Fruit fly (Drosophila melanogaster) whole organism, prepupa: ENCODE measurements around the gene Cdc6.

Experiments
- CG10669 ChIP-seq: fragments of 200-800 bp; sonication (Bioruptor generic); optimal IDR thresholded peaks from 3 replicates; lab custom pipeline; 2018; ENCODE audit warnings: missing biosample characterization, mild to moderate bottlenecking, missing genetic modification characterization, moderate library complexity
- CG11294 ChIP-seq: fragments of 200-800 bp; sonication (Bioruptor generic); IDR thresholded peaks from 2 replicates; pipeline ENCODE4 v1.3.6; 2022; ENCODE audit warnings: missing biosample characterization, missing genetic modification characterization
- CG11902 ChIP-seq: fragments of 200-800 bp; sonication (Bioruptor generic); optimal IDR thresholded peaks from 3 replicates; lab custom pipeline; 2016; ENCODE audit warnings: missing biosample characterization, missing genetic modification characterization
- CG15336 ChIP-seq: fragments of 200-800 bp; sonication (Bioruptor generic); IDR thresholded peaks from 2 replicates; pipeline ENCODE4 v1.3.6; 2022; ENCODE audit warnings: missing biosample characterization, missing genetic modification characterization
- CG31627 ChIP-seq: fragments of 200-800 bp; sonication (Bioruptor generic); optimal IDR thresholded peaks from 3 replicates; lab custom pipeline; 2016; ENCODE audit warnings: missing biosample characterization, missing genetic modification characterization
- CG3919 ChIP-seq: fragments of 200-800 bp; sonication (Bioruptor generic); optimal IDR thresholded peaks from 3 replicates; lab custom pipeline; 2016; ENCODE audit warnings: missing biosample characterization, missing genetic modification characterization
- CG6163 ChIP-seq: fragments of 200-800 bp; sonication (Bioruptor generic); IDR thresholded peaks from 3 replicates; pipeline ENCODE4 v1.3.6; 2022; ENCODE audit warnings: missing biosample characterization, missing genetic modification characterization
- CG6276 ChIP-seq: fragments of 200-800 bp; sonication (Bioruptor generic); optimal IDR thresholded peaks from 2 replicates; lab custom pipeline; 2017; ENCODE audit warnings: missing biosample characterization, mild to moderate bottlenecking, missing genetic modification characterization
- CG6792 ChIP-seq: fragments of 200-800 bp; sonication (Bioruptor generic); optimal IDR thresholded peaks from 3 replicates; lab custom pipeline; 2016; ENCODE audit warnings: missing biosample characterization, missing genetic modification characterization
- CG6808 ChIP-seq: fragments of 200-800 bp; sonication (Bioruptor generic); optimal IDR thresholded peaks from 3 replicates; lab custom pipeline; 2017; ENCODE audit warnings: missing biosample characterization, missing genetic modification characterization, mild to moderate bottlenecking, moderate library complexity, missing genetic modification reagents
- CG6854 ChIP-seq: fragments of 200-800 bp; sonication (Bioruptor generic); optimal IDR thresholded peaks from 2 replicates; lab custom pipeline; 2017; ENCODE audit warnings: missing biosample characterization, mild to moderate bottlenecking, missing genetic modification characterization
- CG8119 ChIP-seq: fragments of 200-800 bp; sonication (Bioruptor generic); IDR thresholded peaks from 3 replicates; pipeline ENCODE4 v1.3.6; 2022; ENCODE audit warnings: missing biosample characterization, missing genetic modification characterization
- CG8319 ChIP-seq: fragments of 200-800 bp; sonication (Bioruptor generic); optimal IDR thresholded peaks from 3 replicates; lab custom pipeline; 2016; ENCODE audit warnings: missing biosample characterization, missing genetic modification characterization
- Hr38 ChIP-seq: sonication (Bioruptor generic); optimal IDR thresholded peaks from 2 replicates; lab custom pipeline; 2016; ENCODE audit warnings: missing biosample characterization, missing genetic modification characterization
- Hr4 ChIP-seq: fragments of 200-800 bp; sonication (Bioruptor generic); optimal IDR thresholded peaks from 3 replicates; lab custom pipeline; 2016; ENCODE audit warnings: missing biosample characterization, missing genetic modification characterization
- Smox ChIP-seq: fragments of 200-800 bp; sonication (Bioruptor generic); optimal IDR thresholded peaks from 3 replicates; lab custom pipeline; 2016; ENCODE audit warnings: missing biosample characterization, missing genetic modification characterization
- Sox102F ChIP-seq: fragments of 200-800 bp; sonication (Bioruptor generic); optimal IDR thresholded peaks from 2 replicates; lab custom pipeline; 2016; ENCODE audit warnings: missing biosample characterization, mild to moderate bottlenecking, missing genetic modification characterization
- Sox14 ChIP-seq: fragments of 200-800 bp; sonication (Bioruptor generic); optimal IDR thresholded peaks from 3 replicates; lab custom pipeline; 2016; ENCODE audit warnings: missing biosample characterization, missing genetic modification characterization
- acj6 ChIP-seq: fragments of 200-800 bp; sonication (Bioruptor generic); optimal IDR thresholded peaks from 3 replicates; lab custom pipeline; 2016; ENCODE audit warnings: missing biosample characterization, missing genetic modification characterization
- dsx ChIP-seq: fragments of 200-800 bp; optimal IDR thresholded peaks from 3 replicates; lab custom pipeline; 2019; ENCODE audit warnings: missing biosample characterization, mild to moderate bottlenecking, missing genetic modification characterization, moderate library complexity; ENCODE audit not compliant: poor library complexity, severe bottlenecking
- eg ChIP-seq: fragments of 200-800 bp; sonication (Bioruptor generic); IDR thresholded peaks from 3 replicates; pipeline ENCODE4 v1.3.6; 2022; ENCODE audit warnings: missing biosample characterization, missing genetic modification characterization
- salr ChIP-seq, 2 experiments: fragments of 200-800 bp; sonication (Bioruptor generic); optimal IDR thresholded peaks; 3 replicates each; lab custom pipeline; 2016 to 2018; ENCODE audit warnings: missing biosample characterization in 2 of 2, missing genetic modification characterization in 2 of 2, mild to moderate bottlenecking in 1 of 2
- ss ChIP-seq, 2 experiments: fragments of 200-800 bp; sonication (Bioruptor generic); optimal IDR thresholded peaks; 2 replicates in 1 of 2; 3 replicates in 1 of 2; lab custom pipeline; 2017 to 2018; ENCODE audit warnings: mild to moderate bottlenecking in 2 of 2, missing biosample characterization in 2 of 2, missing genetic modification characterization in 2 of 2, moderate library complexity in 1 of 2
- topi ChIP-seq: fragments of 200-800 bp; sonication (Bioruptor generic); optimal IDR thresholded peaks from 3 replicates; lab custom pipeline; 2016; ENCODE audit warnings: missing biosample characterization, missing genetic modification characterization

The Cdc6 gene

dm6 chr3L:8641049-8641448 lies 7.2 kb upstream of the Cdc6 start (continued):
- no peak for TF ChIP-seq CG31627

- TF ChIP-seq CG11902 (GFP tag; lab: Kevin White, UChicago) (no peak), CG31627 (no peak), CG10669 (GFP tag; lab: Kevin White, UChicago) (no peak), CG8119 (GFP tag; lab: Robert Waterston, UW) (0 out of 3 replicates have a peak, but pooled peaks have one; percentile 23), Hr4 (GFP tag; lab: Kevin White, UChicago) (peak; percentile 34), CG8319 (GFP tag; lab: Kevin White, UChicago) (no peak)
- TF ChIP-seq, all 60 proteins: peak for 2
Measured at dm6 chr3L:8640139-8640538, 6.3 kb upstream of the Cdc6 start, which contains the start of gene Cpr66D. Gene Cpr66D (plus strand): TSS chr3L:8640439.

dm6 chr3L:8629701-8630343 lies 4.0 kb downstream of the Cdc6 start:
- no peak for TF ChIP-seq CG8319 (GFP tag; lab: Kevin White, UChicago)
- no peak for TF ChIP-seq CG31627
- no peak for TF ChIP-seq Hr38 (GFP tag; lab: Kevin White, UChicago)
- TF ChIP-seq CG6808 (GFP tag; lab: Kevin White, UChicago): no peak
- TF ChIP-seq CG15336 (GFP tag; lab: Robert Waterston, UW): no peak
- no peak for TF ChIP-seq dsx (GFP tag; lab: Kevin White, UChicago)
- no peak for TF ChIP-seq topi (GFP tag; lab: Kevin White, UChicago)
- TF ChIP-seq CG6276: no peak
- no peak for TF ChIP-seq CG6792 (GFP tag; lab: Kevin White, UChicago)
- TF ChIP-seq ss (GFP tag; optimal IDR thresholded peaks at IDR 0.05; lab: Kevin White, UChicago): no peak
- TF ChIP-seq CG3919 (GFP tag; lab: Kevin White, UChicago): no peak
- no peak for TF ChIP-seq salr (GFP tag; optimal IDR thresholded peaks at IDR 0.05; lab: Kevin White, UChicago)

- no peak for TF ChIP-seq Smox (GFP tag; lab: Kevin White, UChicago)
- TF ChIP-seq Sox102F (GFP tag; lab: Kevin White, UChicago): no peak
- TF ChIP-seq CG8119 (GFP tag; lab: Robert Waterston, UW): no peak
- TF ChIP-seq CG6163 (GFP tag; lab: Robert Waterston, UW): peak; percentile 37; the same call in 1 of the 3 replicates
- no peak for TF ChIP-seq acj6 (GFP tag; lab: Kevin White, UChicago)
- 0 out of 3 replicates have a peak, but pooled peaks have one; percentile 20 for TF ChIP-seq eg (GFP tag; lab: Robert Waterston, UW)
- TF ChIP-seq CG11902 (GFP tag; lab: Kevin White, UChicago): no peak
- TF ChIP-seq CG11294 (GFP tag; lab: Robert Waterston, UW): no peak
Measured at dm6 chr3L:8628964-8629363, 4.9 kb downstream of the Cdc6 start.

- TF ChIP-seq dsx (GFP tag; lab: Kevin White, UChicago) (peak; percentile 86), CG6854 (GFP tag; lab: Kevin White, UChicago) (no peak)
- TF ChIP-seq, all 60 proteins: peak for 1
Measured at dm6 chr3L:8627839-8628827, 5.7 kb downstream of the Cdc6 start.

dm6 chr3L:8623702-8624421 lies 10.0 kb downstream of the Cdc6 start, which contains the start of the genes GAPsec and Zasp66:
Gene GAPsec (minus strand): TSS chr3L:8623901.
Gene Zasp66 (plus strand): TSS chr3L:8624371.
- TF ChIP-seq Sox14 (peak; percentile 60), CG10669 (GFP tag; lab: Kevin White, UChicago) (no peak)
